Fruit fly (Drosophila melanogaster) whole organism, prepupa: Measurements from ENCODE around the gene loco.
A peak's percentile ranks its signal among the peaks of the same experiment; 100 is the strongest.

Source experiments
- Blimp-1 ChIP-seq: fragments of 200-800 bp; sonication (Bioruptor generic); optimal IDR thresholded peaks from 3 replicates; lab custom pipeline; 2017; ENCODE audit warnings: missing biosample characterization, missing genetic modification characterization, mild to moderate bottlenecking, moderate library complexity, missing genetic modification reagents
- CG10669 ChIP-seq: fragments of 200-800 bp; sonication (Bioruptor generic); optimal IDR thresholded peaks from 3 replicates; lab custom pipeline; 2018; ENCODE audit warnings: missing biosample characterization, mild to moderate bottlenecking, missing genetic modification characterization, moderate library complexity
- CG11762 ChIP-seq: fragments of 200-800 bp; sonication (Bioruptor generic); optimal IDR thresholded peaks from 3 replicates; lab custom pipeline; 2016; ENCODE audit warnings: missing biosample characterization, missing genetic modification characterization; ENCODE audit not compliant: insufficient read depth
- CG11902 ChIP-seq: fragments of 200-800 bp; sonication (Bioruptor generic); optimal IDR thresholded peaks from 3 replicates; lab custom pipeline; 2016; ENCODE audit warnings: missing biosample characterization, missing genetic modification characterization
- CG31627 ChIP-seq: fragments of 200-800 bp; sonication (Bioruptor generic); optimal IDR thresholded peaks from 3 replicates; lab custom pipeline; 2016; ENCODE audit warnings: missing biosample characterization, missing genetic modification characterization
- CG34406 ChIP-seq: fragments of 200-800 bp; sonication (Bioruptor generic); optimal IDR thresholded peaks from 3 replicates; lab custom pipeline; 2016; ENCODE audit warnings: missing biosample characterization, missing genetic modification characterization
- CG4318 ChIP-seq: fragments of 200-800 bp; sonication (Bioruptor generic); optimal IDR thresholded peaks from 3 replicates; lab custom pipeline; 2017; ENCODE audit warnings: missing biosample characterization, mild to moderate bottlenecking, missing genetic modification characterization
- CG6163 ChIP-seq: fragments of 200-800 bp; sonication (Bioruptor generic); IDR thresholded peaks from 3 replicates; pipeline ENCODE4 v1.3.6; 2022; ENCODE audit warnings: missing biosample characterization, missing genetic modification characterization
- CG6276 ChIP-seq: fragments of 200-800 bp; sonication (Bioruptor generic); optimal IDR thresholded peaks from 2 replicates; lab custom pipeline; 2017; ENCODE audit warnings: missing biosample characterization, mild to moderate bottlenecking, missing genetic modification characterization
- CG6792 ChIP-seq: fragments of 200-800 bp; sonication (Bioruptor generic); optimal IDR thresholded peaks from 3 replicates; lab custom pipeline; 2016; ENCODE audit warnings: missing biosample characterization, missing genetic modification characterization
- CG6854 ChIP-seq: fragments of 200-800 bp; sonication (Bioruptor generic); optimal IDR thresholded peaks from 2 replicates; lab custom pipeline; 2017; ENCODE audit warnings: missing biosample characterization, mild to moderate bottlenecking, missing genetic modification characterization
- CG8119 ChIP-seq: fragments of 200-800 bp; sonication (Bioruptor generic); IDR thresholded peaks from 3 replicates; pipeline ENCODE4 v1.3.6; 2022; ENCODE audit warnings: missing biosample characterization, missing genetic modification characterization
- CG8632 ChIP-seq: fragments of 200-800 bp; sonication (Bioruptor generic); optimal IDR thresholded peaks from 3 replicates; lab custom pipeline; 2016; ENCODE audit warnings: missing biosample characterization, missing genetic modification characterization
- CG9139 ChIP-seq: fragments of 200-800 bp; sonication (Bioruptor generic); optimal IDR thresholded peaks from 3 replicates; lab custom pipeline; 2017; ENCODE audit warnings: missing biosample characterization, mild to moderate bottlenecking, missing genetic modification characterization
- Eip75B ChIP-seq: fragments of 200-800 bp; sonication (Bioruptor generic); optimal IDR thresholded peaks from 3 replicates; lab custom pipeline; 2016; ENCODE audit warnings: missing biosample characterization, missing genetic modification characterization
- Eip78C ChIP-seq: fragments of 200-800 bp; sonication (Bioruptor generic); peaks from one replicate; lab custom pipeline; 2016; ENCODE audit warnings: missing biosample characterization, missing genetic modification characterization
- Eip93F ChIP-seq: fragments of 200-800 bp; sonication (Bioruptor generic); optimal IDR thresholded peaks from 2 replicates; lab custom pipeline; 2016; ENCODE audit warnings: missing biosample characterization, mild to moderate bottlenecking, missing genetic modification characterization
- Ets21C ChIP-seq: fragments of 200-800 bp; sonication (Bioruptor generic); optimal IDR thresholded peaks from 3 replicates; lab custom pipeline; 2016; ENCODE audit warnings: missing biosample characterization, missing genetic modification characterization
- OdsH ChIP-seq: fragments of 200-800 bp; sonication (Bioruptor generic); optimal IDR thresholded peaks from 3 replicates; lab custom pipeline; 2016; ENCODE audit warnings: missing biosample characterization, missing genetic modification characterization
- achi ChIP-seq: fragments of 200-800 bp; sonication (Bioruptor generic); optimal IDR thresholded peaks from 3 replicates; lab custom pipeline; 2016; ENCODE audit warnings: missing biosample characterization, missing genetic modification characterization
- acj6 ChIP-seq: fragments of 200-800 bp; sonication (Bioruptor generic); optimal IDR thresholded peaks from 3 replicates; lab custom pipeline; 2016; ENCODE audit warnings: missing biosample characterization, missing genetic modification characterization
- cyc ChIP-seq: fragments of 200-800 bp; sonication (Bioruptor generic); optimal IDR thresholded peaks from 3 replicates; lab custom pipeline; 2016; ENCODE audit warnings: missing biosample characterization, missing genetic modification characterization
- dsx ChIP-seq: fragments of 200-800 bp; optimal IDR thresholded peaks from 3 replicates; lab custom pipeline; 2019; ENCODE audit warnings: missing biosample characterization, mild to moderate bottlenecking, missing genetic modification characterization, moderate library complexity; ENCODE audit not compliant: poor library complexity, severe bottlenecking
- esn ChIP-seq: fragments of 200-800 bp; sonication (Bioruptor generic); optimal IDR thresholded peaks from 2 replicates; lab custom pipeline; 2016; ENCODE audit warnings: missing biosample characterization, mild to moderate bottlenecking, missing genetic modification characterization, moderate library complexity
- fd59A ChIP-seq: fragments of 200-800 bp; sonication (Bioruptor generic); optimal IDR thresholded peaks from 2 replicates; lab custom pipeline; 2017; ENCODE audit warnings: missing biosample characterization, mild to moderate bottlenecking, missing genetic modification characterization, missing genetic modification reagents
- fd85E ChIP-seq: fragments of 200-800 bp; sonication (Bioruptor generic); optimal IDR thresholded peaks from 3 replicates; lab custom pipeline; 2016; ENCODE audit warnings: missing biosample characterization, missing genetic modification characterization
- fkh ChIP-seq: fragments of 200-800 bp; sonication (Bioruptor generic); optimal IDR thresholded peaks from 3 replicates; lab custom pipeline; 2017; ENCODE audit warnings: missing biosample characterization, mild to moderate bottlenecking, missing genetic modification characterization, moderate library complexity
- lz ChIP-seq: fragments of 200-800 bp; sonication (Bioruptor generic); optimal IDR thresholded peaks from 3 replicates; lab custom pipeline; 2016; ENCODE audit warnings: missing biosample characterization, missing genetic modification characterization
- net ChIP-seq: fragments of 200-800 bp; sonication (Bioruptor generic); optimal IDR thresholded peaks from 3 replicates; lab custom pipeline; 2016; ENCODE audit warnings: missing biosample characterization, missing genetic modification characterization
- salr ChIP-seq, 2 experiments: fragments of 200-800 bp; sonication (Bioruptor generic); optimal IDR thresholded peaks; 3 replicates each; lab custom pipeline; 2016 to 2018; ENCODE audit warnings: missing biosample characterization in 2 of 2, missing genetic modification characterization in 2 of 2, mild to moderate bottlenecking in 1 of 2
- ss ChIP-seq, 2 experiments: fragments of 200-800 bp; sonication (Bioruptor generic); optimal IDR thresholded peaks; 2 replicates in 1 of 2; 3 replicates in 1 of 2; lab custom pipeline; 2017 to 2018; ENCODE audit warnings: mild to moderate bottlenecking in 2 of 2, missing biosample characterization in 2 of 2, missing genetic modification characterization in 2 of 2, moderate library complexity in 1 of 2
- svp ChIP-seq: fragments of 200-800 bp; sonication (Bioruptor generic); peaks from one replicate; lab custom pipeline; 2016; ENCODE audit warnings: missing biosample characterization, missing genetic modification characterization
- topi ChIP-seq: fragments of 200-800 bp; sonication (Bioruptor generic); optimal IDR thresholded peaks from 3 replicates; lab custom pipeline; 2016; ENCODE audit warnings: missing biosample characterization, missing genetic modification characterization
- vri ChIP-seq: fragments of 200-800 bp; sonication (Bioruptor generic); optimal IDR thresholded peaks from 3 replicates; lab custom pipeline; 2016; ENCODE audit warnings: missing biosample characterization, mild to moderate bottlenecking, missing genetic modification characterization

loco gene

DNA sequence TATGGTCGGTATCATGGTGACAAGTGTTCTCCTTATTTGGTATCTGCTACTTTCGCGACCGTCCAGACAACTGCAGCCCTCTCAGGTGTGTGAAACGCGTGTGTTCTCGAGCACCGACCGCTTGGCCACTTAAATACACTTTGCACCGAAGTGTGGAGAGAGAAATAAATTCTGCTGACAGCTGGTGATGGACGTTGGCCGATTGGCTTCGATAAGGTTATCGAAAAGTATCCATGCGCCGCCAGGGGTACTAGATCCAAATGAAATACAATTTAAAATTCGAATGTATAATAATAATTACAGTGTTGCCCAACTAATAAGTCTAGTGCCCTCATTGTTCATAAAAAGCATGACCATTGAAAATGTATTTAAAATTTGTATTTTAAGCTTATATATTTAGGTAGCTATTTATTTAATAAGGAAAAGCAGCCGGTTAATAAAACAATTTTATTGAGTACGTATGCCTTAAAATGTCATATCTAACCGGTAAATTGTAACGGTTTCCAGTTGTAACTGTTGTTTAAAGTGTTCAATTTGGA is 47.2 kb upstream of the loco start, which contains the start of the genes Gclm and CG17625 (continued):
- TF ChIP-seq topi (GFP tag; lab: Kevin White, UChicago) (peak; percentile 45), CG6276 (GFP tag; lab: Kevin White, UChicago) (no peak), acj6 (GFP tag; lab: Kevin White, UChicago) (peak; percentile 20), CG34406 (GFP tag; lab: Kevin White, UChicago) (peak; percentile 36), CG31627 (GFP tag; lab: Kevin White, UChicago) (peak; percentile 33), cyc (GFP tag; lab: Kevin White, UChicago) (peak; percentile 36), CG9139 (GFP tag; lab: Kevin White, UChicago) (peak; percentile 35), lz (GFP tag; lab: Kevin White, UChicago) (peak; percentile 48), esn (peak; percentile 67), CG11762 (GFP tag; lab: Kevin White, UChicago) (no peak), CG6792 (peak; percentile 37), fkh (GFP tag; lab: Kevin White, UChicago) (peak; percentile 4), Ets21C (no peak), Eip78C (GFP tag; lab: Kevin White, UChicago) (no peak), CG8119 (GFP tag; lab: Robert Waterston, UW) (peak; percentile 13; the same call in 1 of the 3 replicates), achi (GFP tag; lab: Kevin White, UChicago) (peak; percentile 90), fd59A (GFP tag; lab: Kevin White, UChicago) (no peak), Blimp-1 (GFP tag; lab: Kevin White, UChicago) (no peak)

DNA sequence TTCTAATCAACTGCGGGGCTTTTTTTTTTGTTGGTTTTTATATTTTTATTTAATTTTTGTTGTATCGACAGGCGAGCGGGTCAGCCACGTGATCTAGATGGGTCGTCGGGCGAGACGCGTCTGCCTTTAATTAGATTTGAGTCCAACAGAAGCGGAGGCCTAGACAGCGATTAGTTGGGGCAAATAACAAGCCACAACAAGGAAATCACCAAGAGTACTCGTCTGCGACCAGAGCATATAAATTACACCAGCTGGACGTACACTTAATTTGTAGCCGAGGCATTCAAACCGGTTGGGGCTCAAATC is 45.7 kb upstream of the loco start:
- no peak for TF ChIP-seq Eip93F
- no peak for TF ChIP-seq fd85E (GFP tag; lab: Kevin White, UChicago)
- TF ChIP-seq Eip75B, result no peak
- no peak for TF ChIP-seq CG34406 (GFP tag; lab: Kevin White, UChicago)
- no peak for TF ChIP-seq dsx (GFP tag; lab: Kevin White, UChicago)

DNA sequence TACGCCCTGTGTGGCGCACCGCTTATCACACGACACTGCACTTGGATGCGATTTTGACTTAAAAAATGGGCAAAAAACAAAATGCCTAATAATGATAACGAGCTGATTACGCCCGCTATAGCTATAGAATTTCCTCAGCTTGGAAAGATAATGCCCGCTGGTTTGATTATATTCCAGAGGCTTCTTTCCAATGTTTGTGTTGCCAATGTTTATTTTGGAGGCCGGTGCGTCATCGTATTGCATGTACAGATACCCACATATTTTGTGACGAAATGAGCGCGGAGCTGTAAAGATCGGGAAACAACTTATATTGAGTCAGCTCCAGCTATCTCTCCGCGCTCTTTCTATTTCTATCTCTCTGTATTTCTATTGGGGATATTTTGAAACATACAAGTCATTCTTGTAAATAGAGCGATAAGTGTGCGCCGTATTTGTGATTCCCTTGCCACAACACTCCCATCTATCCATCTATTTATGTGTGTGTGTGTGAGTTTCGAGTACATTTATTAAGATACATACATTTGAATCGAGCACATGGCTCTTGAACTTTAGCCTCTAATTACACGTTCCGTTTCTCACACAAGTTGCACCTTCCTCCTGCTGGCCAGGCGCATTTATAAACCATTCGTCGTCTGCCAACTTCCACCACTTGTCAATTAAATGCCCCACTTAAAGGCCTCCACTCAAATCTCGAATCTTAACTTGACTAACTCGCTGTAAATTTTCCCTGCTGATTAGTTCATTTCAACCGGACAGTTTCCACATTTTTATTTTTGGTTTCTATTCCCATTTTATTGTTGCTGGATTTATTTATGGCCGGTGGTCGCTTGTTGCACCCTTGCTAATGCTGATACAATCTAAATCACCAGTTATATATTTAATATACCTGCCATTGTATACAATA is 45.1 kb upstream of the loco start:
- TF ChIP-seq cyc (GFP tag; lab: Kevin White, UChicago) (no peak), Eip93F (peak; percentile 58), ss (GFP tag; optimal IDR thresholded peaks at IDR 0.05; lab: Kevin White, UChicago) (peak in 1 of 2 experiments; percentile 43), vri (GFP tag; lab: Kevin White, UChicago) (peak; percentile 73), CG6854 (peak; percentile 47), Eip78C (GFP tag; lab: Kevin White, UChicago) (peak; percentile 51), svp (GFP tag; lab: Kevin White, UChicago) (peak; percentile 59), topi (GFP tag; lab: Kevin White, UChicago) (no peak), CG11902 (GFP tag; lab: Kevin White, UChicago) (no peak), CG11762 (GFP tag; lab: Kevin White, UChicago) (no peak), CG10669 (GFP tag; lab: Kevin White, UChicago) (no peak), achi (GFP tag; lab: Kevin White, UChicago) (no peak), CG4318 (GFP tag; lab: Kevin White, UChicago) (no peak), fkh (GFP tag; lab: Kevin White, UChicago) (peak; percentile 80), OdsH (no peak), CG8119 (GFP tag; lab: Robert Waterston, UW) (no peak)

DNA sequence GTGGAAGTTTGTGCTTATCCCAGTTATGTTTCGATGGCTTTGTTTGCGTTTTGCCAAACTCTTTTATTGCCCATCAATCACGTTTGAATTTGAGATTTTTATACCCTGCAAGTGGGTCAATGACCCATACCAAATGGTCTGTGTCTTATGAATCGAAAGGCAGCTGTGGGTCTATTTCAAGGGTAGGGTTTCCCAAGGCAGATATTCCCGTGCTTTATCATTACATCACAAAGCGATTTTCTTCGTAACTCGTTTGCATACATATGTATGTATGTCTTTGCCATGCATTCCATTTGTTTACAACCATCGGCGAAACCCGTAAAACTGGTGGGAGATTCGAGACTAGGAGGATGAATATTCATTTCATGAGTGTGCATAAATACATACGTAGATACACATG is 36.3 kb upstream of the loco start:
- no peak for TF ChIP-seq fkh (GFP tag; lab: Kevin White, UChicago)
- TF ChIP-seq svp (GFP tag; lab: Kevin White, UChicago), result no peak
- TF ChIP-seq ss (GFP tag; optimal IDR thresholded peaks at IDR 0.05; lab: Kevin White, UChicago), result peak in 1 of 2 experiments; percentile 13
- no peak for TF ChIP-seq OdsH
- no peak for TF ChIP-seq salr (GFP tag; optimal IDR thresholded peaks at IDR 0.05; lab: Kevin White, UChicago)
- no peak for TF ChIP-seq Eip75B
- no peak for TF ChIP-seq net
- no peak for TF ChIP-seq CG6163 (GFP tag; lab: Robert Waterston, UW)
- TF ChIP-seq Eip78C (GFP tag; lab: Kevin White, UChicago), result peak; percentile 54
- no peak for TF ChIP-seq CG8632 (GFP tag; lab: Kevin White, UChicago)
